Fruit fly (Drosophila melanogaster) whole organism, prepupa: ENCODE measurements around the gene CG14811.

ENCODE experiments used
- CG10631 ChIP-seq: fragments of 200-800 bp; sonication (Bioruptor generic); optimal IDR thresholded peaks from 2 replicates; lab custom pipeline; 2016; ENCODE audit warnings: missing biosample characterization, missing genetic modification characterization
- CG10669 ChIP-seq: fragments of 200-800 bp; sonication (Bioruptor generic); optimal IDR thresholded peaks from 3 replicates; lab custom pipeline; 2018; ENCODE audit warnings: missing biosample characterization, mild to moderate bottlenecking, missing genetic modification characterization, moderate library complexity
- CG11294 ChIP-seq: fragments of 200-800 bp; sonication (Bioruptor generic); IDR thresholded peaks from 2 replicates; pipeline ENCODE4 v1.3.6; 2022; ENCODE audit warnings: missing biosample characterization, missing genetic modification characterization
- CG11902 ChIP-seq: fragments of 200-800 bp; sonication (Bioruptor generic); optimal IDR thresholded peaks from 3 replicates; lab custom pipeline; 2016; ENCODE audit warnings: missing biosample characterization, missing genetic modification characterization
- CG15336 ChIP-seq: fragments of 200-800 bp; sonication (Bioruptor generic); IDR thresholded peaks from 2 replicates; pipeline ENCODE4 v1.3.6; 2022; ENCODE audit warnings: missing biosample characterization, missing genetic modification characterization
- CG1621 ChIP-seq: fragments of 200-800 bp; sonication (Bioruptor generic); optimal IDR thresholded peaks from 3 replicates; lab custom pipeline; 2018; ENCODE audit warnings: missing biosample characterization, mild to moderate bottlenecking, missing genetic modification characterization
- CG16779 ChIP-seq: fragments of 200-800 bp; sonication (Bioruptor generic); optimal IDR thresholded peaks from 3 replicates; lab custom pipeline; 2017; ENCODE audit warnings: missing biosample characterization, mild to moderate bottlenecking, missing genetic modification characterization
- CG3032 ChIP-seq: fragments of 200-800 bp; optimal IDR thresholded peaks from 2 replicates; lab custom pipeline; 2019; ENCODE audit warnings: missing biosample characterization, mild to moderate bottlenecking, missing genetic modification characterization, moderate library complexity
- CG31627 ChIP-seq: fragments of 200-800 bp; sonication (Bioruptor generic); optimal IDR thresholded peaks from 3 replicates; lab custom pipeline; 2016; ENCODE audit warnings: missing biosample characterization, missing genetic modification characterization
- CG32006 ChIP-seq: fragments of 200-800 bp; sonication (Bioruptor generic); optimal IDR thresholded peaks from 3 replicates; lab custom pipeline; 2017; ENCODE audit warnings: missing biosample characterization, mild to moderate bottlenecking, missing genetic modification characterization
- CG34406 ChIP-seq: fragments of 200-800 bp; sonication (Bioruptor generic); optimal IDR thresholded peaks from 3 replicates; lab custom pipeline; 2016; ENCODE audit warnings: missing biosample characterization, missing genetic modification characterization
- CG3919 ChIP-seq: fragments of 200-800 bp; sonication (Bioruptor generic); optimal IDR thresholded peaks from 3 replicates; lab custom pipeline; 2016; ENCODE audit warnings: missing biosample characterization, missing genetic modification characterization
- CG4318 ChIP-seq: fragments of 200-800 bp; sonication (Bioruptor generic); optimal IDR thresholded peaks from 3 replicates; lab custom pipeline; 2017; ENCODE audit warnings: missing biosample characterization, mild to moderate bottlenecking, missing genetic modification characterization
- CG6163 ChIP-seq: fragments of 200-800 bp; sonication (Bioruptor generic); IDR thresholded peaks from 3 replicates; pipeline ENCODE4 v1.3.6; 2022; ENCODE audit warnings: missing biosample characterization, missing genetic modification characterization
- CG6276 ChIP-seq: fragments of 200-800 bp; sonication (Bioruptor generic); optimal IDR thresholded peaks from 2 replicates; lab custom pipeline; 2017; ENCODE audit warnings: missing biosample characterization, mild to moderate bottlenecking, missing genetic modification characterization
- CG6792 ChIP-seq: fragments of 200-800 bp; sonication (Bioruptor generic); optimal IDR thresholded peaks from 3 replicates; lab custom pipeline; 2016; ENCODE audit warnings: missing biosample characterization, missing genetic modification characterization
- CG6808 ChIP-seq: fragments of 200-800 bp; sonication (Bioruptor generic); optimal IDR thresholded peaks from 3 replicates; lab custom pipeline; 2017; ENCODE audit warnings: missing biosample characterization, missing genetic modification characterization, mild to moderate bottlenecking, moderate library complexity, missing genetic modification reagents
- CG6854 ChIP-seq: fragments of 200-800 bp; sonication (Bioruptor generic); optimal IDR thresholded peaks from 2 replicates; lab custom pipeline; 2017; ENCODE audit warnings: missing biosample characterization, mild to moderate bottlenecking, missing genetic modification characterization
- CG7368 ChIP-seq: fragments of 200-800 bp; sonication (Bioruptor generic); optimal IDR thresholded peaks from 3 replicates; lab custom pipeline; 2016; ENCODE audit warnings: missing biosample characterization, missing genetic modification characterization
- CG8319 ChIP-seq: fragments of 200-800 bp; sonication (Bioruptor generic); optimal IDR thresholded peaks from 3 replicates; lab custom pipeline; 2016; ENCODE audit warnings: missing biosample characterization, missing genetic modification characterization
- CG8632 ChIP-seq: fragments of 200-800 bp; sonication (Bioruptor generic); optimal IDR thresholded peaks from 3 replicates; lab custom pipeline; 2016; ENCODE audit warnings: missing biosample characterization, missing genetic modification characterization
- CG9139 ChIP-seq: fragments of 200-800 bp; sonication (Bioruptor generic); optimal IDR thresholded peaks from 3 replicates; lab custom pipeline; 2017; ENCODE audit warnings: missing biosample characterization, mild to moderate bottlenecking, missing genetic modification characterization
- Eip93F ChIP-seq: fragments of 200-800 bp; sonication (Bioruptor generic); optimal IDR thresholded peaks from 2 replicates; lab custom pipeline; 2016; ENCODE audit warnings: missing biosample characterization, mild to moderate bottlenecking, missing genetic modification characterization
- Ets21C ChIP-seq: fragments of 200-800 bp; sonication (Bioruptor generic); optimal IDR thresholded peaks from 3 replicates; lab custom pipeline; 2016; ENCODE audit warnings: missing biosample characterization, missing genetic modification characterization
- Gug ChIP-seq: fragments of 200-800 bp; sonication (Bioruptor generic); IDR thresholded peaks from 2 replicates; pipeline ENCODE4 v1.3.6; 2022; ENCODE audit warnings: missing biosample characterization, missing genetic modification characterization
- Hr38 ChIP-seq: sonication (Bioruptor generic); optimal IDR thresholded peaks from 2 replicates; lab custom pipeline; 2016; ENCODE audit warnings: missing biosample characterization, missing genetic modification characterization
- Hr39 ChIP-seq: fragments of 200-800 bp; sonication (Bioruptor generic); optimal IDR thresholded peaks from 2 replicates; lab custom pipeline; 2016; ENCODE audit warnings: missing biosample characterization, missing genetic modification characterization
- Hr4 ChIP-seq: fragments of 200-800 bp; sonication (Bioruptor generic); optimal IDR thresholded peaks from 3 replicates; lab custom pipeline; 2016; ENCODE audit warnings: missing biosample characterization, missing genetic modification characterization
- Lpt ChIP-seq: fragments of 200-800 bp; sonication (Bioruptor generic); optimal IDR thresholded peaks from 3 replicates; lab custom pipeline; 2016; ENCODE audit warnings: missing biosample characterization, missing genetic modification characterization
- OdsH ChIP-seq: fragments of 200-800 bp; sonication (Bioruptor generic); optimal IDR thresholded peaks from 3 replicates; lab custom pipeline; 2016; ENCODE audit warnings: missing biosample characterization, missing genetic modification characterization
- Smox ChIP-seq: fragments of 200-800 bp; sonication (Bioruptor generic); optimal IDR thresholded peaks from 3 replicates; lab custom pipeline; 2016; ENCODE audit warnings: missing biosample characterization, missing genetic modification characterization
- Sox14 ChIP-seq: fragments of 200-800 bp; sonication (Bioruptor generic); optimal IDR thresholded peaks from 3 replicates; lab custom pipeline; 2016; ENCODE audit warnings: missing biosample characterization, missing genetic modification characterization
- Sox15 ChIP-seq: fragments of 200-800 bp; sonication (Bioruptor generic); optimal IDR thresholded peaks from 3 replicates; lab custom pipeline; 2016; ENCODE audit warnings: missing biosample characterization, missing genetic modification characterization
- achi ChIP-seq: fragments of 200-800 bp; sonication (Bioruptor generic); optimal IDR thresholded peaks from 3 replicates; lab custom pipeline; 2016; ENCODE audit warnings: missing biosample characterization, missing genetic modification characterization
- acj6 ChIP-seq: fragments of 200-800 bp; sonication (Bioruptor generic); optimal IDR thresholded peaks from 3 replicates; lab custom pipeline; 2016; ENCODE audit warnings: missing biosample characterization, missing genetic modification characterization
- cyc ChIP-seq: fragments of 200-800 bp; sonication (Bioruptor generic); optimal IDR thresholded peaks from 3 replicates; lab custom pipeline; 2016; ENCODE audit warnings: missing biosample characterization, missing genetic modification characterization
- dac ChIP-seq: fragments of 200-800 bp; sonication (Bioruptor generic); optimal IDR thresholded peaks from 2 replicates; lab custom pipeline; 2017; ENCODE audit warnings: missing biosample characterization, mild to moderate bottlenecking, missing genetic modification characterization
- dsx ChIP-seq: fragments of 200-800 bp; optimal IDR thresholded peaks from 3 replicates; lab custom pipeline; 2019; ENCODE audit warnings: missing biosample characterization, mild to moderate bottlenecking, missing genetic modification characterization, moderate library complexity; ENCODE audit not compliant: poor library complexity, severe bottlenecking
- eg ChIP-seq: fragments of 200-800 bp; sonication (Bioruptor generic); IDR thresholded peaks from 3 replicates; pipeline ENCODE4 v1.3.6; 2022; ENCODE audit warnings: missing biosample characterization, missing genetic modification characterization
- esn ChIP-seq: fragments of 200-800 bp; sonication (Bioruptor generic); optimal IDR thresholded peaks from 2 replicates; lab custom pipeline; 2016; ENCODE audit warnings: missing biosample characterization, mild to moderate bottlenecking, missing genetic modification characterization, moderate library complexity
- fd59A ChIP-seq: fragments of 200-800 bp; sonication (Bioruptor generic); optimal IDR thresholded peaks from 2 replicates; lab custom pipeline; 2017; ENCODE audit warnings: missing biosample characterization, mild to moderate bottlenecking, missing genetic modification characterization, missing genetic modification reagents
- fd85E ChIP-seq: fragments of 200-800 bp; sonication (Bioruptor generic); optimal IDR thresholded peaks from 3 replicates; lab custom pipeline; 2016; ENCODE audit warnings: missing biosample characterization, missing genetic modification characterization
- net ChIP-seq: fragments of 200-800 bp; sonication (Bioruptor generic); optimal IDR thresholded peaks from 3 replicates; lab custom pipeline; 2016; ENCODE audit warnings: missing biosample characterization, missing genetic modification characterization
- pdm3 ChIP-seq: fragments of 200-800 bp; sonication (Bioruptor generic); optimal IDR thresholded peaks from 3 replicates; lab custom pipeline; 2016; ENCODE audit warnings: missing biosample characterization, missing genetic modification characterization
- salr ChIP-seq, 2 experiments: fragments of 200-800 bp; sonication (Bioruptor generic); optimal IDR thresholded peaks; 3 replicates each; lab custom pipeline; 2016 to 2018; ENCODE audit warnings: missing biosample characterization in 2 of 2, missing genetic modification characterization in 2 of 2, mild to moderate bottlenecking in 1 of 2
- spab ChIP-seq: fragments of 200-800 bp; sonication (Bioruptor generic); optimal IDR thresholded peaks from 2 replicates; lab custom pipeline; 2017; ENCODE audit warnings: missing biosample characterization, mild to moderate bottlenecking, missing genetic modification characterization, missing genetic modification reagents
- ss ChIP-seq, 2 experiments: fragments of 200-800 bp; sonication (Bioruptor generic); optimal IDR thresholded peaks; 2 replicates in 1 of 2; 3 replicates in 1 of 2; lab custom pipeline; 2017 to 2018; ENCODE audit warnings: mild to moderate bottlenecking in 2 of 2, missing biosample characterization in 2 of 2, missing genetic modification characterization in 2 of 2, moderate library complexity in 1 of 2
- vri ChIP-seq: fragments of 200-800 bp; sonication (Bioruptor generic); optimal IDR thresholded peaks from 3 replicates; lab custom pipeline; 2016; ENCODE audit warnings: missing biosample characterization, mild to moderate bottlenecking, missing genetic modification characterization

Gene CG14811

DNA sequence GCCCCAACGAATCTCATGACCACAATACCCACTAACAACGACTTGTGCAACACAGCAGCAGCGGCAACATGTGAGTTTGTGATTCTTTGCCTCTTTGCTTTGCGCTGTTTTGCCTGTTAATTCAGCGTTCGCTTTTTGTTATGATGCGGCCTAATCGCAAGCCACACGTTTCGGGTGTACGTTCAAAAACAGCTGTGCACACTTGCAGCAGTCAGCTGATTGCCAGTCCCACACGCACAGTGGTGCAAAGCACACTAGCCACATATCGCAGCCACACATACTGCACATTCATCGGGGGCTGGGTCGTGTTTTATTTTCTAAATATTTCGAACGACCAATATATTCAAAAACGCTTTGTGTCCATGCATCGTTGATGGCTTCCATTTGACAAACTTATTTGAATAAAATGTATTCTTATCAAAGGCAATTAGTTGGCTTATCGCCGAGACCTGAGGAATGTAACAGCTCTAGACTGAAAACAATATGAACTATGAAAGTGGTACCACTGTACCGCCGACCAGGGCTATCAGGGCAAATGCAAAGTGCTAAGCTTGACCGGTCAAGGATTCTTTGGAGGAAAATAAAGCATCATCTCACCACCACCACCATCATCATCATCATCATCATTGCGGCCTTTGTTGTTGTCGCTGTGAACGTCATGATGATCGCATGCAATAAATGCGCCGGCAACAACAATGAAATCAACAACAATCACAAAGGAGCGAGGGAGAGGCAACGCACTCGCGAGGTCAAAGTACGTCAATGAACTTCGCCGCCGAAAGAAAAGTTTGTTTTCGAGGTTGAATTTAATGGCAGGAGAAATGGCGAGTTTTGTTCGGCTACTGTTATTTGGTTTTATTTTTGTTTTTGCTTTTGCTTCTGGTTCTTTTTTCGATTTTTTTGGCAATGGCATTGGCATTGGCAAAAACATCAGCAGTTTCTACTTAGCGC, 4.0 kb upstream of the CG14811 start (continued):
- TF ChIP-seq Ets21C (GFP tag; lab: Kevin White, UChicago) = peak; percentile 33
- peak; percentile 62 for TF ChIP-seq acj6
- peak; percentile 23 for TF ChIP-seq CG9139
- TF ChIP-seq cyc = peak; percentile 55
- peak; percentile 22 for TF ChIP-seq CG4318 (GFP tag; lab: Kevin White, UChicago)
- TF ChIP-seq Sox14 (GFP tag; lab: Kevin White, UChicago) = peak; percentile 76
- peak; percentile 67 for TF ChIP-seq CG3919 (GFP tag; lab: Kevin White, UChicago)
- TF ChIP-seq CG6792 (GFP tag; lab: Kevin White, UChicago) = peak; percentile 44
- peak; percentile 75 for TF ChIP-seq CG10669
- no peak for TF ChIP-seq CG15336 (GFP tag; lab: Robert Waterston, UW)
- TF ChIP-seq Sox15 (GFP tag; lab: Kevin White, UChicago) = peak; percentile 65
- peak; percentile 33 to 69 for TF ChIP-seq ss (GFP tag; optimal IDR thresholded peaks at IDR 0.05; lab: Kevin White, UChicago)
- TF ChIP-seq CG34406 (GFP tag; lab: Kevin White, UChicago) = peak; percentile 54
- TF ChIP-seq Smox (GFP tag; lab: Kevin White, UChicago) = peak; percentile 60
- peak; percentile 54 for TF ChIP-seq CG6808 (GFP tag; lab: Kevin White, UChicago)
- TF ChIP-seq CG7368 = peak; percentile 52
- TF ChIP-seq CG11902 (GFP tag; lab: Kevin White, UChicago) = peak; percentile 49
- TF ChIP-seq dsx (GFP tag; lab: Kevin White, UChicago) = peak; percentile 9
- TF ChIP-seq dac (GFP tag; lab: Kevin White, UChicago) = no peak
- TF ChIP-seq CG31627 (GFP tag; lab: Kevin White, UChicago) = peak; percentile 65
- peak; percentile 33 for TF ChIP-seq CG6276 (GFP tag; lab: Kevin White, UChicago)
- TF ChIP-seq CG8632 (GFP tag; lab: Kevin White, UChicago) = peak; percentile 67
- TF ChIP-seq CG11294 (GFP tag; lab: Robert Waterston, UW) = no peak; the same call in 1 of the 2 replicates
- TF ChIP-seq fd59A = peak; percentile 48
- peak; percentile 18 for TF ChIP-seq spab
- peak; percentile 49 for TF ChIP-seq CG1621
- TF ChIP-seq Hr4 (GFP tag; lab: Kevin White, UChicago) = peak; percentile 50
- no peak for TF ChIP-seq Lpt (GFP tag; lab: Kevin White, UChicago)
- TF ChIP-seq CG10631 (GFP tag; lab: Kevin White, UChicago) = peak; percentile 63
- peak; percentile 60 for TF ChIP-seq CG8319 (GFP tag; lab: Kevin White, UChicago)
- TF ChIP-seq fd85E = no peak
- TF ChIP-seq eg = 0 out of 3 replicates have a peak, but pooled peaks have one; percentile 38
- TF ChIP-seq CG16779 (tag; lab: Kevin White, UChicago) = peak; percentile 29
- TF ChIP-seq CG6163 = peak; percentile 37; the same call in 1 of the 3 replicates
- TF ChIP-seq Gug = no peak
- TF ChIP-seq achi (GFP tag; lab: Kevin White, UChicago) = peak; percentile 64

DNA sequence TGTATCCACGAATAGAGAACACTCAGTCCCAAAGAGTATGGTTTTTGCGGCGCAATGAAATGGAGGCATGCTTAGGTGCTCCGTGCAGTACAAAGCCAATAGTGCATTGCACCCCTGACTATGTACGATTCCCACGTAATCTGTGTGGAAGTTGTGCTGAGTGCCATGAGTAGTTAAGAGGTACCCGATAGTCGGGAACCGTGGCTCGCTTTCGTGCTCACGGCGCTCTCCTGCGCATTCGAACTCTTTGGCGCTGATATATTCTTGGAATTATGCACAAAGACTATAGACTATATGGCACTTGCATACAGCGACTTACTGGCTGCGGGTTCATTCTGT, 2.4 kb upstream of the CG14811 start:
- peak; percentile 82 for TF ChIP-seq esn (GFP tag; lab: Kevin White, UChicago)
- TF ChIP-seq spab = peak; percentile 63
- TF ChIP-seq vri = peak; percentile 74
- TF ChIP-seq salr (GFP tag; optimal IDR thresholded peaks at IDR 0.05; lab: Kevin White, UChicago) = peak in 1 of 2 experiments; percentile 42
- TF ChIP-seq CG32006 (GFP tag; lab: Kevin White, UChicago) = peak; percentile 71
- no peak for TF ChIP-seq CG6854 (GFP tag; lab: Kevin White, UChicago)
- TF ChIP-seq CG3032 (tag; lab: Kevin White, UChicago) = peak; percentile 53
- TF ChIP-seq Smox (GFP tag; lab: Kevin White, UChicago) = peak; percentile 73
- peak; percentile 60 for TF ChIP-seq CG10631 (GFP tag; lab: Kevin White, UChicago)
- peak; percentile 79 for TF ChIP-seq acj6
- peak; percentile 50 for TF ChIP-seq Lpt (GFP tag; lab: Kevin White, UChicago)
- TF ChIP-seq CG8319 (GFP tag; lab: Kevin White, UChicago) = peak; percentile 64
- peak; percentile 74 for TF ChIP-seq OdsH (GFP tag; lab: Kevin White, UChicago)
- peak; percentile 64 for TF ChIP-seq CG15336 (GFP tag; lab: Robert Waterston, UW)
- peak; percentile 69 for TF ChIP-seq achi (GFP tag; lab: Kevin White, UChicago)
- TF ChIP-seq Ets21C (GFP tag; lab: Kevin White, UChicago) = peak; percentile 72
- peak; percentile 55 for TF ChIP-seq CG11902 (GFP tag; lab: Kevin White, UChicago)
- TF ChIP-seq Eip93F (GFP tag; lab: Kevin White, UChicago) = no peak
- TF ChIP-seq CG8632 (GFP tag; lab: Kevin White, UChicago) = peak; percentile 67
- peak; percentile 71 for TF ChIP-seq net (GFP tag; lab: Kevin White, UChicago)
- peak; percentile 74 for TF ChIP-seq CG34406 (GFP tag; lab: Kevin White, UChicago)
- peak; percentile 75 for TF ChIP-seq pdm3 (GFP tag; lab: Kevin White, UChicago)
- TF ChIP-seq Hr39 = peak; percentile 82
- TF ChIP-seq Hr38 (GFP tag; lab: Kevin White, UChicago) = no peak
